Worm (Caenorhabditis elegans) whole organism, L2 larva: Measurements from ENCODE around the gene gpch-1.

Experiments used
- C34F6.9 ChIP-seq: fragments of 150-350 bp; optimal IDR thresholded peaks from 2 replicates; lab custom pipeline; 2014; ENCODE audit warnings: missing biosample characterization, missing genetic modification characterization
- F13H6.1 ChIP-seq: sonication (generic microtip); optimal IDR thresholded peaks from 2 replicates; lab custom pipeline; 2016; ENCODE audit warnings: missing genetic modification characterization, missing compliant biosample characterization
- R02D3.7 ChIP-seq: fragments of 150-350 bp; optimal IDR thresholded peaks from 2 replicates; lab custom pipeline; 2014; ENCODE audit warnings: missing biosample characterization, missing genetic modification characterization
- Y55F3AM.14 ChIP-seq: fragments of 200-800 bp; sonication (Bioruptor generic); optimal IDR thresholded peaks from 2 replicates; lab custom pipeline; 2018; ENCODE audit warnings: mild to moderate bottlenecking, missing genetic modification characterization, missing compliant biosample characterization
- ZK546.5 ChIP-seq: sonication (generic microtip); optimal IDR thresholded peaks from 2 replicates; lab custom pipeline; 2017; ENCODE audit warnings: missing biosample characterization, missing genetic modification characterization
- alr-1 ChIP-seq: fragments of 150-350 bp; optimal IDR thresholded peaks from 2 replicates; lab custom pipeline; 2014; ENCODE audit warnings: missing biosample characterization, missing genetic modification characterization
- aly-2 ChIP-seq: fragments of 150-350 bp; optimal IDR thresholded peaks from 2 replicates; lab custom pipeline; 2014; ENCODE audit warnings: missing biosample characterization, missing genetic modification characterization
- ama-1 ChIP-seq: fragments of 150-350 bp; optimal IDR thresholded peaks from 2 replicates; lab custom pipeline; 2018; ENCODE audit warnings: inconsistent platforms
- blmp-1 ChIP-seq: sonication (generic microtip); optimal IDR thresholded peaks from 2 replicates; lab custom pipeline; 2017; ENCODE audit warnings: missing genetic modification characterization, mild to moderate bottlenecking, missing compliant biosample characterization, antibody characterized with exemption, moderate library complexity; ENCODE audit not compliant: insufficient read depth
- ceh-16 ChIP-seq: fragments of 150-350 bp; optimal IDR thresholded peaks from 2 replicates; lab custom pipeline; 2014; ENCODE audit warnings: missing biosample characterization, missing genetic modification characterization
- ceh-82 ChIP-seq: fragments of 150-350 bp; optimal IDR thresholded peaks from 2 replicates; lab custom pipeline; 2014; ENCODE audit warnings: missing biosample characterization, missing genetic modification characterization
- crh-2 ChIP-seq: sonication (generic microtip); optimal IDR thresholded peaks from 2 replicates; lab custom pipeline; 2017; ENCODE audit warnings: missing biosample characterization, missing genetic modification characterization
- dmd-4 ChIP-seq: sonication (generic microtip); optimal IDR thresholded peaks from 2 replicates; lab custom pipeline; 2017; ENCODE audit warnings: missing biosample characterization, missing genetic modification characterization
- egl-27 ChIP-seq: sonication (generic microtip); optimal IDR thresholded peaks from 3 replicates; lab custom pipeline; 2017; ENCODE audit warnings: missing biosample characterization, missing genetic modification reagents, missing genetic modification characterization
- elt-1 ChIP-seq: fragments of 150-350 bp; optimal IDR thresholded peaks from 2 replicates; lab custom pipeline; 2014; ENCODE audit warnings: missing biosample characterization, missing genetic modification characterization
- elt-3 ChIP-seq: sonication (generic microtip); optimal IDR thresholded peaks from 2 replicates; lab custom pipeline; 2017; ENCODE audit warnings: missing biosample characterization, missing genetic modification characterization
- fos-1 ChIP-seq: fragments of 150-350 bp; optimal IDR thresholded peaks from 2 replicates; lab custom pipeline; 2014; ENCODE audit warnings: missing biosample characterization, missing genetic modification characterization
- gmeb-1 ChIP-seq: fragments of 150-350 bp; optimal IDR thresholded peaks from 2 replicates; lab custom pipeline; 2014; ENCODE audit warnings: missing biosample characterization, missing genetic modification characterization
- lin-11 ChIP-seq: fragments of 150-350 bp; sonication (generic microtip); optimal IDR thresholded peaks from 2 replicates; lab custom pipeline; 2014; ENCODE audit warnings: missing biosample characterization, missing genetic modification characterization, inconsistent platforms, mixed read lengths
- lin-13 ChIP-seq: fragments of 150-350 bp; optimal IDR thresholded peaks from 2 replicates; lab custom pipeline; 2014; ENCODE audit warnings: missing biosample characterization, missing genetic modification reagents, missing genetic modification characterization
- lin-39 ChIP-seq: fragments of 150-350 bp; optimal IDR thresholded peaks from 2 replicates; lab custom pipeline; 2014; ENCODE audit warnings: missing biosample characterization, missing genetic modification reagents, missing genetic modification characterization
- lsy-2 ChIP-seq, 2 experiments: fragments of 150-350 bp in 1 of 2; sonication (generic microtip) in 1 of 2; optimal IDR thresholded peaks; 2 replicates each; lab custom pipeline; 2014 to 2017; ENCODE audit warnings: missing biosample characterization in 2 of 2, missing genetic modification characterization in 2 of 2
- mab-5 ChIP-seq: fragments of 150-350 bp; optimal IDR thresholded peaks from 2 replicates; lab custom pipeline; 2014; ENCODE audit warnings: missing biosample characterization, missing genetic modification characterization
- mbf-1 ChIP-seq: sonication (generic microtip); optimal IDR thresholded peaks from 2 replicates; lab custom pipeline; 2017; ENCODE audit warnings: missing biosample characterization, missing genetic modification characterization
- mdl-1 ChIP-seq, 2 experiments: fragments of 150-350 bp in 1 of 2; sonication (generic microtip) in 1 of 2; optimal IDR thresholded peaks; 2 replicates each; lab custom pipeline; 2017; ENCODE audit warnings: missing biosample characterization in 2 of 2, missing genetic modification characterization in 2 of 2
- nhr-10 ChIP-seq: sonication (generic microtip); optimal IDR thresholded peaks from 2 replicates; lab custom pipeline; 2017; ENCODE audit warnings: missing biosample characterization, missing genetic modification characterization
- nhr-11 ChIP-seq: fragments of 150-350 bp; optimal IDR thresholded peaks from 2 replicates; lab custom pipeline; 2014; ENCODE audit warnings: missing biosample characterization, missing genetic modification characterization
- nhr-12 ChIP-seq: fragments of 150-350 bp; optimal IDR thresholded peaks from 2 replicates; lab custom pipeline; 2014; ENCODE audit warnings: missing biosample characterization, missing genetic modification characterization
- nhr-129 ChIP-seq: fragments of 150-350 bp; optimal IDR thresholded peaks from 2 replicates; lab custom pipeline; 2014; ENCODE audit warnings: missing biosample characterization, missing genetic modification characterization
- nhr-21 ChIP-seq: fragments of 150-350 bp; optimal IDR thresholded peaks from 2 replicates; lab custom pipeline; 2014; ENCODE audit warnings: missing biosample characterization, missing genetic modification characterization
- nhr-23 ChIP-seq: fragments of 150-350 bp; optimal IDR thresholded peaks from 2 replicates; lab custom pipeline; 2014; ENCODE audit warnings: missing biosample characterization, missing genetic modification reagents, missing genetic modification characterization
- nhr-237 ChIP-seq: fragments of 150-350 bp; optimal IDR thresholded peaks from 2 replicates; lab custom pipeline; 2014; ENCODE audit warnings: missing biosample characterization, missing genetic modification characterization
- nhr-25 ChIP-seq: fragments of 150-350 bp; sonication (generic microtip); optimal IDR thresholded peaks from 3 replicates; lab custom pipeline; 2014; ENCODE audit warnings: missing biosample characterization, missing genetic modification characterization
- nhr-6 ChIP-seq: fragments of 150-350 bp; optimal IDR thresholded peaks from 2 replicates; lab custom pipeline; 2014; ENCODE audit warnings: missing biosample characterization, missing genetic modification characterization
- nhr-77 ChIP-seq: fragments of 150-350 bp; optimal IDR thresholded peaks from 2 replicates; lab custom pipeline; 2014; ENCODE audit warnings: missing biosample characterization, missing genetic modification characterization
- peb-1 ChIP-seq: fragments of 150-350 bp; optimal IDR thresholded peaks from 2 replicates; lab custom pipeline; 2014; ENCODE audit warnings: missing biosample characterization, missing genetic modification characterization
- sem-4 ChIP-seq: fragments of 150-350 bp; optimal IDR thresholded peaks from 2 replicates; lab custom pipeline; 2014; ENCODE audit warnings: missing biosample characterization, missing genetic modification reagents, missing genetic modification characterization
- skn-1 ChIP-seq: sonication (generic microtip); optimal IDR thresholded peaks from 2 replicates; lab custom pipeline; 2017; ENCODE audit warnings: missing biosample characterization, missing genetic modification characterization
- sma-3 ChIP-seq: sonication (generic microtip); optimal IDR thresholded peaks from 2 replicates; lab custom pipeline; 2016; ENCODE audit warnings: missing genetic modification reagents, missing genetic modification characterization, missing compliant biosample characterization
- sma-9 ChIP-seq, 2 experiments: fragments of 150-350 bp in 1 of 2; sonication (generic microtip) in 1 of 2; optimal IDR thresholded peaks; 2 replicates each; lab custom pipeline; 2014 to 2016; ENCODE audit warnings: missing genetic modification characterization in 2 of 2, mild to moderate bottlenecking in 1 of 2, missing biosample characterization in 1 of 2, missing compliant biosample characterization in 1 of 2, missing genetic modification reagents in 1 of 2, moderate library complexity in 1 of 2
- snpc-4 ChIP-seq: fragments of 150-350 bp; optimal IDR thresholded peaks from 2 replicates; lab custom pipeline; 2014; ENCODE audit warnings: missing biosample characterization, missing genetic modification characterization
- unc-39 ChIP-seq: fragments of 150-350 bp; optimal IDR thresholded peaks from 2 replicates; lab custom pipeline; 2014; ENCODE audit warnings: missing biosample characterization, missing genetic modification characterization
- unc-55 ChIP-seq: fragments of 150-350 bp; sonication (generic microtip); optimal IDR thresholded peaks from 3 replicates; lab custom pipeline; 2014; ENCODE audit warnings: missing biosample characterization, missing genetic modification reagents, missing genetic modification characterization
- unc-62 ChIP-seq: fragments of 150-350 bp; optimal IDR thresholded peaks from 2 replicates; lab custom pipeline; 2014; ENCODE audit warnings: missing biosample characterization, missing genetic modification reagents, missing genetic modification characterization
- zag-1 ChIP-seq: fragments of 150-350 bp; optimal IDR thresholded peaks from 2 replicates; lab custom pipeline; 2014; ENCODE audit warnings: missing biosample characterization, missing genetic modification characterization
- ztf-1 ChIP-seq: fragments of 200-800 bp; sonication (Bioruptor generic); conservative IDR thresholded peaks from 2 replicates; pipeline ENCODE4 v1.3.6; 2022; ENCODE audit warnings: missing genetic modification characterization, missing compliant biosample characterization
- ztf-11 ChIP-seq: sonication (generic microtip); optimal IDR thresholded peaks from 2 replicates; lab custom pipeline; 2017; ENCODE audit warnings: missing biosample characterization, missing genetic modification characterization
- ztf-4 ChIP-seq: fragments of 150-350 bp; optimal IDR thresholded peaks from 2 replicates; lab custom pipeline; 2014; ENCODE audit warnings: missing biosample characterization, missing genetic modification characterization

gpch-1 gene

ce11 chrIII:4419117-4419978 is 11.0 kb downstream of the gpch-1 start, which contains the start of the genes R07E5.7 and cku-80:
TSS of gene R07E5.7 (minus strand) at chrIII:4419167.
TSS of gene cku-80 (plus strand) at chrIII:4419848.
- no peak for TF ChIP-seq fos-1
- TF ChIP-seq alr-1 (tag; lab: Kevin White, UChicago) = no peak
- peak; percentile 6 for TF ChIP-seq mab-5 (tag; lab: Kevin White, UChicago)
- peak; percentile 48 for TF ChIP-seq ama-1 (lab: Kevin White, UChicago)
- no peak for TF ChIP-seq nhr-10
- TF ChIP-seq ceh-82 (tag; lab: Kevin White, UChicago) = no peak
- TF ChIP-seq unc-62 (GFP tag; lab: Kevin White, UChicago) = no peak
- no peak for TF ChIP-seq elt-1 (tag; lab: Kevin White, UChicago)
- TF ChIP-seq nhr-23 = no peak
- peak; percentile 52 for TF ChIP-seq lin-13 (GFP tag; lab: Kevin White, UChicago)
- no peak for TF ChIP-seq mdl-1 (tag; optimal IDR thresholded peaks at IDR 0.05; lab: Kevin White, UChicago)
- TF ChIP-seq nhr-6 = no peak
- TF ChIP-seq egl-27 (tag; lab: Kevin White, UChicago) = no peak
- peak; percentile 61 to 82 for TF ChIP-seq lsy-2 (tag; optimal IDR thresholded peaks at IDR 0.05; lab: Kevin White, UChicago)
- peak; percentile 20 for TF ChIP-seq nhr-25
- TF ChIP-seq lin-11 = peak; percentile 43
- no peak for TF ChIP-seq ztf-1 (GFP tag; lab: Robert Waterston, UW)
- TF ChIP-seq nhr-129 = peak; percentile 38
- peak; percentile 62 for TF ChIP-seq unc-55 (GFP tag; lab: Kevin White, UChicago)
- no peak for TF ChIP-seq ZK546.5
- no peak for TF ChIP-seq dmd-4
- TF ChIP-seq ztf-11 (tag; lab: Kevin White, UChicago) = no peak
- TF ChIP-seq sem-4 (tag; lab: Kevin White, UChicago) = no peak
- TF ChIP-seq crh-2 (tag; lab: Kevin White, UChicago) = peak; percentile 66
- TF ChIP-seq zag-1 = no peak
- no peak for TF ChIP-seq peb-1 (tag; lab: Kevin White, UChicago)
- TF ChIP-seq sma-9 (GFP tag; optimal IDR thresholded peaks at IDR 0.05; lab: Kevin White, UChicago) = peak; percentile 61
- no peak for TF ChIP-seq sma-9 (tag; optimal IDR thresholded peaks at IDR 0.05; lab: Kevin White, UChicago)
- peak; percentile 59 for TF ChIP-seq F13H6.1
- peak; percentile 88 for TF ChIP-seq gmeb-1 (tag; lab: Kevin White, UChicago)
- TF ChIP-seq lin-39 = no peak
- no peak for TF ChIP-seq nhr-77
- no peak for TF ChIP-seq skn-1 (tag; lab: Kevin White, UChicago)
- no peak for TF ChIP-seq nhr-237 (tag; lab: Kevin White, UChicago)
- no peak for TF ChIP-seq R02D3.7
- TF ChIP-seq elt-3 = no peak
- no peak for TF ChIP-seq blmp-1
- no peak for TF ChIP-seq unc-39
- TF ChIP-seq aly-2 (tag; lab: Kevin White, UChicago) = no peak
- no peak for TF ChIP-seq mbf-1 (tag; lab: Kevin White, UChicago)
- TF ChIP-seq sma-3 = peak; percentile 67
- no peak for TF ChIP-seq ceh-16 (tag; lab: Kevin White, UChicago)
- TF ChIP-seq nhr-11 (tag; lab: Kevin White, UChicago) = no peak
- TF ChIP-seq nhr-12 (tag; lab: Kevin White, UChicago) = no peak
- peak; percentile 58 for TF ChIP-seq snpc-4 (tag; lab: Kevin White, UChicago)
- no peak for TF ChIP-seq ztf-4 (tag; lab: Kevin White, UChicago)
- no peak for TF ChIP-seq Y55F3AM.14 (GFP tag; lab: Kevin White, UChicago)
- TF ChIP-seq C34F6.9 (tag; lab: Kevin White, UChicago) = peak; percentile 73
- TF ChIP-seq nhr-21 (tag; lab: Kevin White, UChicago) = peak; percentile 38
